Fruit fly (Drosophila melanogaster) whole organism, prepupa: Measurements from ENCODE around the gene CG6398.

ENCODE experiments used
- CG11762 ChIP-seq: fragments of 200-800 bp; sonication (Bioruptor generic); optimal IDR thresholded peaks from 3 replicates; lab custom pipeline; 2016; ENCODE audit warnings: missing biosample characterization, missing genetic modification characterization; ENCODE audit not compliant: insufficient read depth
- CG16779 ChIP-seq: fragments of 200-800 bp; sonication (Bioruptor generic); optimal IDR thresholded peaks from 3 replicates; lab custom pipeline; 2017; ENCODE audit warnings: missing biosample characterization, mild to moderate bottlenecking, missing genetic modification characterization
- CG7368 ChIP-seq: fragments of 200-800 bp; sonication (Bioruptor generic); optimal IDR thresholded peaks from 3 replicates; lab custom pipeline; 2016; ENCODE audit warnings: missing biosample characterization, missing genetic modification characterization
- Eip78C ChIP-seq: fragments of 200-800 bp; sonication (Bioruptor generic); peaks from one replicate; lab custom pipeline; 2016; ENCODE audit warnings: missing biosample characterization, missing genetic modification characterization
- Sox102F ChIP-seq: fragments of 200-800 bp; sonication (Bioruptor generic); optimal IDR thresholded peaks from 2 replicates; lab custom pipeline; 2016; ENCODE audit warnings: missing biosample characterization, mild to moderate bottlenecking, missing genetic modification characterization
- esn ChIP-seq: fragments of 200-800 bp; sonication (Bioruptor generic); optimal IDR thresholded peaks from 2 replicates; lab custom pipeline; 2016; ENCODE audit warnings: missing biosample characterization, mild to moderate bottlenecking, missing genetic modification characterization, moderate library complexity
- spab ChIP-seq: fragments of 200-800 bp; sonication (Bioruptor generic); optimal IDR thresholded peaks from 2 replicates; lab custom pipeline; 2017; ENCODE audit warnings: missing biosample characterization, mild to moderate bottlenecking, missing genetic modification characterization, missing genetic modification reagents

dm6 chrX:17782058-17782457 is 48.6 kb upstream of the CG6398 start:
- TF ChIP-seq CG7368 (GFP tag; lab: Kevin White, UChicago) (no peak), Eip78C (GFP tag; lab: Kevin White, UChicago) (peak; percentile 6), esn (GFP tag; lab: Kevin White, UChicago) (peak; percentile 6), CG16779 (tag; lab: Kevin White, UChicago) (no peak), spab (GFP tag; lab: Kevin White, UChicago) (no peak), CG11762 (GFP tag; lab: Kevin White, UChicago) (no peak), Sox102F (GFP tag; lab: Kevin White, UChicago) (no peak)
